Worm (Caenorhabditis elegans) whole organism, midembryonic: ENCODE results near the gene F41E7.7.

Experiments
- T22C8.4 ChIP-seq: fragments of 200-800 bp; sonication (Bioruptor generic); IDR thresholded peaks from 2 replicates; pipeline ENCODE4 v1.3.6; 2022; ENCODE audit warnings: missing genetic modification characterization, missing compliant biosample characterization
- cog-1 ChIP-seq: sonication (generic microtip); optimal IDR thresholded peaks from 2 replicates; lab custom pipeline; 2016; ENCODE audit warnings: missing genetic modification characterization, missing compliant biosample characterization
- flt-1 ChIP-seq: fragments of 200-800 bp; sonication (Bioruptor generic); IDR thresholded peaks from 2 replicates; pipeline ENCODE4 v1.3.6; 2022; ENCODE audit warnings: missing genetic modification characterization, missing compliant biosample characterization
- ref-1 ChIP-seq: fragments of 200-800 bp; sonication (Bioruptor generic); conservative IDR thresholded peaks from 2 replicates; pipeline ENCODE4 v1.3.6; 2022; ENCODE audit warnings: missing genetic modification reagents, missing genetic modification characterization, missing compliant biosample characterization
- tab-1 ChIP-seq: fragments of 200-800 bp; sonication (Bioruptor generic); IDR thresholded peaks from 2 replicates; pipeline ENCODE4 v1.3.6; 2022; ENCODE audit warnings: missing genetic modification characterization, missing compliant biosample characterization

ce11 chrX:10353857-10354256 is 46.3 kb downstream of the F41E7.7 start:
- TF ChIP-seq cog-1 (tag; lab: Kevin White, UChicago): no peak
- TF ChIP-seq T22C8.4 (GFP tag; lab: Robert Waterston, UW): no peak
- TF ChIP-seq ref-1 (GFP tag; lab: Robert Waterston, UW): no peak
- TF ChIP-seq flt-1 (GFP tag; lab: Robert Waterston, UW): no peak
- no peak for TF ChIP-seq tab-1 (GFP tag; lab: Robert Waterston, UW)
